Fruit fly (Drosophila melanogaster): ENCODE data around the gene CG6813.
A peak's percentile ranks its signal among the peaks of the same experiment; 100 is the strongest.

CG6813 gene

dm6 chr3R:11603136-11603535, 23.3 kb downstream of the CG6813 start:
- TF ChIP-seq svp (GFP tag) (peak; percentile 27), CG4318 (GFP tag; optimal IDR thresholded peaks at IDR 0.05) (no peak), CG11294 (GFP tag; IDR thresholded peaks at IDR 0.05) (no peak), Ets96B (tag; optimal IDR thresholded peaks at IDR 0.05) (no peak), eg (GFP tag; IDR thresholded peaks at IDR 0.05) (0 out of 3 replicates have a peak, but pooled peaks have one; percentile 19), CG3919 (GFP tag; optimal IDR thresholded peaks at IDR 0.05) (no peak), Eip78C (GFP tag) (peak; percentile 7)

DNA sequence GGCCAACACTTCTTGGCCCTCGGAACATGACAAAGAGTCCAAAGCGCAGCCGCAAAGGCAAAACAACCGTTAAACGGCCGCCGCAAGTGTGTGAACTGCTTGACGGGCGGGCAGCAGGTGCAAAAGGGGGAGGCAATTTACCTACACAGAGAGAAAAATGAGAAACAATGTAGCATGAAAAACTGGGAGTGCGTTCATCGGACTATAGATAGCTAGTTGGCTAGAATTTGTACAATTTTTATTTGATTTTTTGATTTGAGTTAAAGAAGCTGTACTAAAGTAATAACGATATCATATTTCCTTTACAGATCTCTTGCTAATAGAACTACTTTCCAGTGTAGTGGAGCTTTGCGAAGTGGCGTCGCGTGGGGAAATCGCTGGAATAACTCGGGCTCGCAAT, 30.9 kb downstream of the CG6813 start:
- TF ChIP-seq Sox14 (GFP tag; optimal IDR thresholded peaks at IDR 0.05) (peak; percentile 26), esn (GFP tag; optimal IDR thresholded peaks at IDR 0.05) (peak; percentile 10), CG6854 (GFP tag; optimal IDR thresholded peaks at IDR 0.05) (no peak), CG16779 (tag; optimal IDR thresholded peaks at IDR 0.05) (no peak), spab (GFP tag; optimal IDR thresholded peaks at IDR 0.05) (no peak), dsx (GFP tag; optimal IDR thresholded peaks at IDR 0.05; ENCODE audit: poor library complexity, severe bottlenecking) (no peak), achi (GFP tag; optimal IDR thresholded peaks at IDR 0.05) (peak; percentile 22), Hr38 (GFP tag; optimal IDR thresholded peaks at IDR 0.05) (no peak), CG8119 (GFP tag; IDR thresholded peaks at IDR 0.05) (peak; percentile 75), CG3032 (tag; optimal IDR thresholded peaks at IDR 0.05) (peak; percentile 28), fkh (GFP tag; optimal IDR thresholded peaks at IDR 0.05) (no peak), salr (GFP tag; optimal IDR thresholded peaks at IDR 0.05) (peak in 1 of 2 experiments; percentile 28), eg (GFP tag; IDR thresholded peaks at IDR 0.05) (peak; percentile 74), topi (GFP tag; optimal IDR thresholded peaks at IDR 0.05) (no peak), CG6163 (GFP tag; IDR thresholded peaks at IDR 0.05) (peak; percentile 51; the same call in 1 of the 3 replicates), Ets21C (GFP tag; optimal IDR thresholded peaks at IDR 0.05) (no peak), Gug (GFP tag; IDR thresholded peaks at IDR 0.05) (no peak; the same call in 1 of the 2 replicates), svp (GFP tag) (no peak), Eip75B (GFP tag; optimal IDR thresholded peaks at IDR 0.05) (no peak), OdsH (GFP tag; optimal IDR thresholded peaks at IDR 0.05) (no peak), CG4318 (GFP tag; optimal IDR thresholded peaks at IDR 0.05) (peak; percentile 60), Hr39 (GFP tag; optimal IDR thresholded peaks at IDR 0.05) (peak; percentile 21), CG6808 (GFP tag; optimal IDR thresholded peaks at IDR 0.05) (no peak), CG11762 (GFP tag; optimal IDR thresholded peaks at IDR 0.05; ENCODE audit: insufficient read depth) (peak; percentile 22), CG9139 (GFP tag; optimal IDR thresholded peaks at IDR 0.05) (no peak), Eip93F (GFP tag; optimal IDR thresholded peaks at IDR 0.05) (no peak), CG8319 (GFP tag; optimal IDR thresholded peaks at IDR 0.05) (no peak), Blimp-1 (GFP tag; optimal IDR thresholded peaks at IDR 0.05) (no peak), CG31627 (GFP tag; optimal IDR thresholded peaks at IDR 0.05) (no peak), CG11902 (GFP tag; optimal IDR thresholded peaks at IDR 0.05) (no peak), CG32006 (GFP tag; optimal IDR thresholded peaks at IDR 0.05) (peak; percentile 79), CG1621 (tag; optimal IDR thresholded peaks at IDR 0.05) (no peak), Ets96B (tag; optimal IDR thresholded peaks at IDR 0.05) (peak; percentile 5), Eip78C (GFP tag) (peak; percentile 81), fd85E (GFP tag; optimal IDR thresholded peaks at IDR 0.05) (no peak), CG8632 (GFP tag; optimal IDR thresholded peaks at IDR 0.05) (no peak), cyc (GFP tag; optimal IDR thresholded peaks at IDR 0.05) (no peak), Met (GFP tag; optimal IDR thresholded peaks at IDR 0.05) (no peak), ss (GFP tag; optimal IDR thresholded peaks at IDR 0.05) (peak in 1 of 2 experiments; percentile 19), CG10669 (GFP tag; optimal IDR thresholded peaks at IDR 0.05) (no peak), Sox102F (GFP tag; optimal IDR thresholded peaks at IDR 0.05) (no peak), lz (GFP tag; optimal IDR thresholded peaks at IDR 0.05) (peak; percentile 6), Smox (GFP tag; optimal IDR thresholded peaks at IDR 0.05) (no peak), vri (GFP tag; optimal IDR thresholded peaks at IDR 0.05) (no peak), net (GFP tag; optimal IDR thresholded peaks at IDR 0.05) (peak; percentile 41), CG6792 (GFP tag; optimal IDR thresholded peaks at IDR 0.05) (peak; percentile 2), CG7368 (GFP tag; optimal IDR thresholded peaks at IDR 0.05) (no peak), CG3919 (GFP tag; optimal IDR thresholded peaks at IDR 0.05) (peak; percentile 32), Sox15 (GFP tag; optimal IDR thresholded peaks at IDR 0.05) (no peak)

Data from whole organism, prepupa.